Worm (Caenorhabditis elegans) whole organism, young adult: ENCODE data around the gene nep-25.

Source experiments
- F22D6.2 ChIP-seq: sonication (generic microtip); optimal IDR thresholded peaks from 2 replicates; lab custom pipeline; 2016; ENCODE audit warnings: mild to moderate bottlenecking, missing genetic modification characterization, missing compliant biosample characterization
- F23B12.7 ChIP-seq: sonication (generic microtip); optimal IDR thresholded peaks from 2 replicates; lab custom pipeline; 2017; ENCODE audit warnings: missing genetic modification characterization, mild to moderate bottlenecking, missing compliant biosample characterization, antibody characterized with exemption, moderate library complexity; ENCODE audit not compliant: insufficient read depth
- F37B4.10 ChIP-seq: fragments of 200-800 bp; sonication (Bioruptor generic); IDR thresholded peaks from 2 replicates; pipeline ENCODE4 v1.3.6; 2022; ENCODE audit warnings: missing genetic modification characterization, missing compliant biosample characterization
- F52B5.7 ChIP-seq: sonication (generic microtip); optimal IDR thresholded peaks from 2 replicates; lab custom pipeline; 2016; ENCODE audit warnings: mild to moderate bottlenecking, missing genetic modification characterization, missing compliant biosample characterization
- K12H6.12 ChIP-seq: fragments of 200-800 bp; sonication (Bioruptor generic); optimal IDR thresholded peaks from 2 replicates; lab custom pipeline; 2018; ENCODE audit warnings: mild to moderate bottlenecking, missing genetic modification characterization, missing compliant biosample characterization
- T07F8.4 ChIP-seq: sonication (generic microtip); optimal IDR thresholded peaks from 2 replicates; lab custom pipeline; 2016; ENCODE audit warnings: mild to moderate bottlenecking, missing genetic modification characterization, moderate library complexity, missing compliant biosample characterization
- Y67H2A.10 ChIP-seq: fragments of 200-800 bp; sonication (Bioruptor generic); conservative IDR thresholded peaks from 2 replicates; pipeline ENCODE4 v1.3.6; 2022; ENCODE audit warnings: missing genetic modification reagents, missing genetic modification characterization, missing compliant biosample characterization
- Y79H2A.3 ChIP-seq: fragments of 200-800 bp; sonication (Bioruptor generic); conservative IDR thresholded peaks from 2 replicates; pipeline ENCODE4 v1.3.6; 2022; ENCODE audit warnings: missing genetic modification reagents, missing genetic modification characterization, missing compliant biosample characterization
- ZK185.1 ChIP-seq: sonication (generic microtip); optimal IDR thresholded peaks from 2 replicates; lab custom pipeline; 2016; ENCODE audit warnings: mild to moderate bottlenecking, missing genetic modification characterization, missing compliant biosample characterization; ENCODE audit not compliant: poor library complexity, severe bottlenecking
- ama-1 ChIP-seq, 3 experiments: fragments of 150-350 bp in 1 of 3; sonication (generic microtip) in 2 of 3; optimal IDR thresholded peaks; 2 replicates each; lab custom pipeline; 2014 to 2018; ENCODE audit warnings: missing biosample characterization in 2 of 3, missing genetic modification characterization in 2 of 3, missing genetic modification reagents in 2 of 3
- aptf-3 ChIP-seq: fragments of 200-800 bp; sonication (Bioruptor generic); IDR thresholded peaks from 2 replicates; pipeline ENCODE4 v1.3.6; 2022; ENCODE audit warnings: missing genetic modification characterization, missing compliant biosample characterization
- atf-7 ChIP-seq: sonication (generic microtip); optimal IDR thresholded peaks from 2 replicates; lab custom pipeline; 2017; ENCODE audit warnings: mild to moderate bottlenecking, missing genetic modification characterization, missing compliant biosample characterization
- athp-1 ChIP-seq: sonication (generic microtip); optimal IDR thresholded peaks from 2 replicates; lab custom pipeline; 2017; ENCODE audit warnings: mild to moderate bottlenecking, missing genetic modification characterization, missing compliant biosample characterization
- attf-3 ChIP-seq: fragments of 200-800 bp; sonication (Bioruptor generic); conservative IDR thresholded peaks from 2 replicates; pipeline ENCODE4 v1.3.6; 2022; ENCODE audit warnings: missing genetic modification reagents, missing genetic modification characterization, missing compliant biosample characterization
- ceh-100 ChIP-seq: fragments of 200-800 bp; sonication (Bioruptor generic); IDR thresholded peaks from 2 replicates; pipeline ENCODE4 v1.3.6; 2022; ENCODE audit warnings: missing genetic modification reagents, missing genetic modification characterization, missing compliant biosample characterization
- ceh-40 ChIP-seq: fragments of 200-800 bp; sonication (Bioruptor generic); IDR thresholded peaks from 2 replicates; pipeline ENCODE4 v1.3.6; 2022; ENCODE audit warnings: missing genetic modification characterization, missing compliant biosample characterization
- ceh-58 ChIP-seq: fragments of 200-800 bp; sonication (Bioruptor generic); IDR thresholded peaks from 2 replicates; pipeline ENCODE4 v1.3.6; 2022; ENCODE audit warnings: missing genetic modification characterization, missing compliant biosample characterization
- ceh-79 ChIP-seq: sonication (generic microtip); optimal IDR thresholded peaks from 2 replicates; lab custom pipeline; 2017; ENCODE audit warnings: mild to moderate bottlenecking, missing genetic modification characterization, missing compliant biosample characterization
- chd-7 ChIP-seq: sonication (generic microtip); optimal IDR thresholded peaks from 2 replicates; lab custom pipeline; 2016; ENCODE audit warnings: mild to moderate bottlenecking, missing genetic modification characterization, moderate library complexity, missing compliant biosample characterization
- dpff-1 ChIP-seq: sonication (generic microtip); optimal IDR thresholded peaks from 2 replicates; lab custom pipeline; 2017; ENCODE audit warnings: mild to moderate bottlenecking, missing genetic modification characterization, missing compliant biosample characterization
- egrh-3 ChIP-seq: fragments of 200-800 bp; sonication (Bioruptor generic); IDR thresholded peaks from 2 replicates; pipeline ENCODE4 v1.3.6; 2022; ENCODE audit warnings: missing genetic modification reagents, missing genetic modification characterization, missing compliant biosample characterization
- fkh-3 ChIP-seq: sonication (generic microtip); optimal IDR thresholded peaks from 2 replicates; lab custom pipeline; 2016; ENCODE audit warnings: mild to moderate bottlenecking, missing genetic modification characterization, missing compliant biosample characterization
- hlh-26 ChIP-seq: fragments of 200-800 bp; sonication (Bioruptor generic); conservative IDR thresholded peaks from 2 replicates; pipeline ENCODE4 v1.3.6; 2022; ENCODE audit warnings: missing genetic modification reagents, missing genetic modification characterization, missing compliant biosample characterization
- hmg-1.2 ChIP-seq: fragments of 200-800 bp; sonication (Bioruptor generic); IDR thresholded peaks from 2 replicates; pipeline ENCODE4 v1.3.6; 2022; ENCODE audit warnings: missing genetic modification reagents, missing genetic modification characterization, missing compliant biosample characterization
- hrde-1 ChIP-seq: sonication (generic microtip); optimal IDR thresholded peaks from 2 replicates; lab custom pipeline; 2016; ENCODE audit warnings: missing genetic modification characterization, mild to moderate bottlenecking, missing compliant biosample characterization, moderate library complexity, missing genotype, missing genetic modification reagents, borderline replicate concordance
- lin-35 ChIP-seq, 3 experiments: fragments of 150-350 bp in 2 of 3; sonication (generic microtip) in 1 of 3; optimal IDR thresholded peaks; 2 replicates each; lab custom pipeline; 2014 to 2018; ENCODE audit warnings: missing biosample characterization in 3 of 3, missing genetic modification characterization in 3 of 3, missing genetic modification reagents in 3 of 3
- lir-1 ChIP-seq: fragments of 200-800 bp; sonication (Bioruptor generic); conservative IDR thresholded peaks from 2 replicates; pipeline ENCODE4 v1.3.6; 2022; ENCODE audit warnings: missing genetic modification reagents, missing genetic modification characterization, missing compliant biosample characterization
- lsl-1 ChIP-seq: fragments of 200-800 bp; sonication (Bioruptor generic); optimal IDR thresholded peaks from 2 replicates; lab custom pipeline; 2018; ENCODE audit warnings: mild to moderate bottlenecking, missing genetic modification characterization, moderate library complexity, missing compliant biosample characterization
- mel-28 ChIP-seq: sonication (generic microtip); optimal IDR thresholded peaks from 2 replicates; lab custom pipeline; 2016; ENCODE audit warnings: borderline replicate concordance, mild to moderate bottlenecking, missing genetic modification characterization, missing compliant biosample characterization
- nhr-120 ChIP-seq: fragments of 200-800 bp; sonication (Bioruptor generic); IDR thresholded peaks from 2 replicates; pipeline ENCODE4 v1.3.6; 2022; ENCODE audit warnings: missing genetic modification characterization, missing compliant biosample characterization
- nhr-179 ChIP-seq: sonication (generic microtip); optimal IDR thresholded peaks from 2 replicates; lab custom pipeline; 2016; ENCODE audit warnings: mild to moderate bottlenecking, missing genetic modification characterization, missing compliant biosample characterization
- pha-4 ChIP-seq: fragments of 150-350 bp; sonication (generic microtip); optimal IDR thresholded peaks from 2 replicates; lab custom pipeline; 2014; ENCODE audit warnings: missing biosample characterization, missing genetic modification reagents, missing genetic modification characterization
- rec-8 ChIP-seq, 2 experiments: sonication (generic microtip); optimal IDR thresholded peaks; 2 replicates each; lab custom pipeline; 2016; ENCODE audit warnings: mild to moderate bottlenecking in 2 of 2, missing genetic modification characterization in 2 of 2, missing genetic modification reagents in 2 of 2, missing genotype in 2 of 2, missing biosample characterization in 1 of 2, missing compliant biosample characterization in 1 of 2, moderate library complexity in 1 of 2
- repo-1 ChIP-seq: sonication (generic microtip); optimal IDR thresholded peaks from 2 replicates; lab custom pipeline; 2017; ENCODE audit warnings: mild to moderate bottlenecking, missing genetic modification characterization, missing compliant biosample characterization
- rpc-1 ChIP-seq, 2 experiments: fragments of 150-350 bp in 1 of 2; sonication (generic microtip) in 1 of 2; optimal IDR thresholded peaks; 2 replicates each; lab custom pipeline; 2014 to 2018; ENCODE audit warnings: missing biosample characterization in 1 of 2, missing genetic modification characterization in 1 of 2, missing genetic modification reagents in 1 of 2, missing genotype in 1 of 2
- sdz-38 ChIP-seq: sonication (generic microtip); optimal IDR thresholded peaks from 2 replicates; lab custom pipeline; 2016; ENCODE audit warnings: missing genotype, missing genetic modification characterization, missing compliant biosample characterization
- sea-2 ChIP-seq: fragments of 200-800 bp; sonication (Bioruptor generic); IDR thresholded peaks from 2 replicates; pipeline ENCODE4 v1.3.6; 2022; ENCODE audit warnings: missing genetic modification characterization, missing compliant biosample characterization
- snpc-1.1 ChIP-seq: sonication (generic microtip); optimal IDR thresholded peaks from 2 replicates; lab custom pipeline; 2017; ENCODE audit warnings: missing genetic modification characterization, mild to moderate bottlenecking, missing compliant biosample characterization, antibody characterized with exemption, moderate library complexity, missing genotype, missing genetic modification reagents; ENCODE audit not compliant: insufficient read depth
- snpc-1.3 ChIP-seq: sonication (generic microtip); optimal IDR thresholded peaks from 2 replicates; lab custom pipeline; 2017; ENCODE audit warnings: missing genetic modification characterization, mild to moderate bottlenecking, missing compliant biosample characterization, antibody characterized with exemption, moderate library complexity, missing genotype, missing genetic modification reagents; ENCODE audit not compliant: insufficient read depth
- snpc-4 ChIP-seq, 5 experiments: fragments of 150-350 bp in 1 of 5; sonication (generic microtip) in 4 of 5; optimal IDR thresholded peaks; 2 replicates each; lab custom pipeline; 2014 to 2018; ENCODE audit warnings: missing genetic modification characterization in 5 of 5, missing biosample characterization in 3 of 5, antibody characterized with exemption in 2 of 5, mild to moderate bottlenecking in 2 of 5, missing compliant biosample characterization in 2 of 5, missing genotype in 2 of 5, moderate library complexity in 2 of 5, missing genetic modification reagents in 1 of 5
- sptf-2 ChIP-seq: fragments of 200-800 bp; sonication (Bioruptor generic); optimal IDR thresholded peaks from 2 replicates; lab custom pipeline; 2018; ENCODE audit warnings: mild to moderate bottlenecking, missing genetic modification characterization, missing compliant biosample characterization
- tbp1 ChIP-seq: fragments of 200-800 bp; sonication (Bioruptor generic); optimal IDR thresholded peaks from 2 replicates; lab custom pipeline; 2018; ENCODE audit warnings: mild to moderate bottlenecking, missing genetic modification characterization, missing compliant biosample characterization
- tbx-9 ChIP-seq: sonication (generic microtip); optimal IDR thresholded peaks from 2 replicates; lab custom pipeline; 2016; ENCODE audit warnings: borderline replicate concordance, missing genetic modification characterization, inconsistent platforms, missing compliant biosample characterization
- xnd-1 ChIP-seq: sonication (generic microtip); optimal IDR thresholded peaks from 2 replicates; lab custom pipeline; 2016; ENCODE audit warnings: missing genotype, missing genetic modification reagents, missing genetic modification characterization, missing compliant biosample characterization
- ztf-18 ChIP-seq: sonication (generic microtip); optimal IDR thresholded peaks from 2 replicates; lab custom pipeline; 2016; ENCODE audit warnings: missing genotype, mild to moderate bottlenecking, missing genetic modification characterization, missing compliant biosample characterization
- ztf-26 ChIP-seq: sonication (generic microtip); optimal IDR thresholded peaks from 2 replicates; lab custom pipeline; 2017; ENCODE audit warnings: missing genetic modification characterization, missing compliant biosample characterization
- ztf-3 ChIP-seq: fragments of 200-800 bp; sonication (Bioruptor generic); optimal IDR thresholded peaks from 2 replicates; lab custom pipeline; 2018; ENCODE audit warnings: mild to moderate bottlenecking, missing genetic modification characterization, missing compliant biosample characterization

nep-25 gene

DNA sequence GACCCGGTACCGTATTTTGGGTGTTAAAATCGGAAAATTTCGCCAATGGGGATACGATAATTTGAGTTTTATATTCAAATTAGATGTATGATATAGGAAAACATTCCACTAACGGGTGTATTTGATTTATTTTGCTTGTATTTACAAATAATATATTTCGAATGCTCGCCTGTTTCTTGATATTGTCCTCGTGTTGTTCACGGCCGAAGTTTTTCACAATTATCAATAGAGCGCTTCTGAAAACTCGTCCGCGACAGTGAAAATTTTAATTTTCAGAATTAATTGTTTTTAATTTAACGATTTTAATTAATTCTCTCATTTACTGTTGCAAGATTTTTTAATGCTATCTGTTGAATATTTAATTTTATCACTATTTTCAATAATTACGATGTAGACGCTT is 22.4 kb upstream of the nep-25 start (continued):
- TF ChIP-seq mel-28 (tag; lab: Kevin White, UChicago) (no peak), sdz-38 (tag; lab: Kevin White, UChicago) (no peak), snpc-1.1 (tag; lab: Kevin White, UChicago) (no peak), lsl-1 (GFP tag; lab: Kevin White, UChicago) (peak; percentile 58), ceh-58 (GFP tag; lab: Robert Waterston, UW) (no peak), ztf-26 (tag; lab: Kevin White, UChicago) (no peak), atf-7 (tag; lab: Kevin White, UChicago) (no peak), tbp1 (peak; percentile 20), fkh-3 (tag; lab: Kevin White, UChicago) (no peak), repo-1 (tag; lab: Kevin White, UChicago) (no peak), T07F8.4 (tag; lab: Kevin White, UChicago) (no peak), ztf-3 (no peak), hlh-26 (GFP tag; lab: Robert Waterston, UW) (no peak), F52B5.7 (no peak), lir-1 (GFP tag; lab: Robert Waterston, UW) (no peak), tbx-9 (tag; lab: Kevin White, UChicago) (no peak), K12H6.12 (no peak), Y79H2A.3 (GFP tag; lab: Robert Waterston, UW) (no peak), chd-7 (no peak), ZK185.1 (tag; lab: Kevin White, UChicago) (peak; percentile 34), nhr-120 (GFP tag; lab: Robert Waterston, UW) (no peak), xnd-1 (tag; lab: Kevin White, UChicago) (no peak), pha-4 (tag; lab: Kevin White, UChicago) (no peak), aptf-3 (no peak), ama-1 (optimal IDR thresholded peaks at IDR 0.05; lab: Kevin White, UChicago) (no peak), ama-1 (GFP tag; optimal IDR thresholded peaks at IDR 0.05; lab: Kevin White, UChicago) (no peak), ztf-18 (tag; lab: Kevin White, UChicago) (no peak), snpc-4 (GFP tag; optimal IDR thresholded peaks at IDR 0.05; lab: Kevin White, UChicago) (no peak), snpc-4 (tag; optimal IDR thresholded peaks at IDR 0.05; lab: Kevin White, UChicago) (no peak), F23B12.7 (tag; lab: Kevin White, UChicago) (no peak), attf-3 (GFP tag; lab: Robert Waterston, UW) (no peak), ceh-100 (GFP tag; lab: Robert Waterston, UW) (peak; percentile 69), ceh-79 (tag; lab: Kevin White, UChicago) (no peak), snpc-1.3 (no peak), lin-35 (GFP tag; optimal IDR thresholded peaks at IDR 0.05; lab: Kevin White, UChicago) (no peak), ceh-40 (GFP tag; lab: Robert Waterston, UW) (no peak), hmg-1.2 (GFP tag; lab: Robert Waterston, UW) (peak; percentile 21; the same call in 1 of the 2 replicates), hrde-1 (tag; lab: Kevin White, UChicago) (no peak), F37B4.10 (GFP tag; lab: Robert Waterston, UW) (no peak), athp-1 (tag; lab: Kevin White, UChicago) (no peak), nhr-179 (tag; lab: Kevin White, UChicago) (no peak), sptf-2 (GFP tag; lab: Kevin White, UChicago) (no peak), sea-2 (no peak), egrh-3 (GFP tag; lab: Robert Waterston, UW) (no peak), dpff-1 (no peak), Y67H2A.10 (GFP tag; lab: Robert Waterston, UW) (no peak), F22D6.2 (tag; lab: Kevin White, UChicago) (no peak), rpc-1 (optimal IDR thresholded peaks at IDR 0.05; lab: Kevin White, UChicago) (no peak), rpc-1 (tag; optimal IDR thresholded peaks at IDR 0.05; lab: Kevin White, UChicago) (no peak), rec-8 (tag; optimal IDR thresholded peaks at IDR 0.05; lab: Kevin White, UChicago) (no peak)
